Fruit fly (Drosophila melanogaster): ENCODE measurements around the gene CG5126.

CG5126 gene

dm6 chr2L:1183799-1184198 lies at the start of gene CG5126, which contains the start of gene Tgt (continued):
- TF ChIP-seq al (GFP tag; IDR thresholded peaks at IDR 0.05) (no peak), tx (GFP tag; optimal IDR thresholded peaks at IDR 0.05) (no peak), Deaf1 (tag; optimal IDR thresholded peaks at IDR 0.05) (no peak), CG33213 (GFP tag; optimal IDR thresholded peaks at IDR 0.05) (no peak), HLH4C (GFP tag; IDR thresholded peaks at IDR 0.05; ENCODE audit: partially characterized antibody) (peak; percentile 37; the same call in 1 of the 3 replicates), cas (GFP tag; IDR thresholded peaks at IDR 0.05) (no peak), dimm (GFP tag; IDR thresholded peaks at IDR 0.05) (no peak), unpg (GFP tag; optimal IDR thresholded peaks at IDR 0.05) (no peak), TFAM (GFP tag; optimal IDR thresholded peaks at IDR 0.05) (no peak), mam (GFP tag; optimal IDR thresholded peaks at IDR 0.05) (no peak), bowl (GFP tag; IDR thresholded peaks at IDR 0.05) (no peak), ac (GFP tag; optimal IDR thresholded peaks at IDR 0.05) (no peak), CG18011 (GFP tag; optimal IDR thresholded peaks at IDR 0.05) (no peak), peb (GFP tag; IDR thresholded peaks at IDR 0.05) (no peak), Nf-YB (GFP tag; optimal IDR thresholded peaks at IDR 0.05) (no peak), sens-2 (GFP tag; IDR thresholded peaks at IDR 0.05) (no peak), luna (GFP tag; optimal IDR thresholded peaks at IDR 0.05) (no peak), CG12391 (tag; optimal IDR thresholded peaks at IDR 0.05) (no peak), rib (GFP tag; IDR thresholded peaks at IDR 0.05) (no peak), disco-r (GFP tag; optimal IDR thresholded peaks at IDR 0.05) (no peak), CG15269 (tag; optimal IDR thresholded peaks at IDR 0.05) (no peak), zen2 (GFP tag; IDR thresholded peaks at IDR 0.05; ENCODE audit: partially characterized antibody) (0 out of 3 replicates have a peak, but pooled peaks have one; percentile 20), dan (GFP tag; IDR thresholded peaks at IDR 0.05) (no peak), chinmo (GFP tag; IDR thresholded peaks at IDR 0.05; ENCODE audit: partially characterized antibody) (peak; percentile 87; the same call in 2 of the 4 replicates), CG11504 (tag; optimal IDR thresholded peaks at IDR 0.05) (no peak), ham (GFP tag; IDR thresholded peaks at IDR 0.05) (no peak), Meics (GFP tag; optimal IDR thresholded peaks at IDR 0.05) (no peak), H15 (GFP tag; IDR thresholded peaks at IDR 0.05) (no peak), Gug (GFP tag; IDR thresholded peaks at IDR 0.05) (no peak), CG6791 (GFP tag; IDR thresholded peaks at IDR 0.05; ENCODE audit: partially characterized antibody) (peak; percentile 56; the same call in 1 of the 3 replicates), Poxn (GFP tag; IDR thresholded peaks at IDR 0.05) (no peak), CG17802 (tag; optimal IDR thresholded peaks at IDR 0.05) (no peak), dati (GFP tag; IDR thresholded peaks at IDR 0.05) (no peak), CG7928 (GFP tag; optimal IDR thresholded peaks at IDR 0.05) (no peak), CG13624 (GFP tag; optimal IDR thresholded peaks at IDR 0.05) (no peak), cato (GFP tag; optimal IDR thresholded peaks at IDR 0.05; ENCODE audit: borderline replicate concordance) (no peak), dm (GFP tag; optimal IDR thresholded peaks at IDR 0.05) (peak; percentile 51), Nf-YA (GFP tag; IDR thresholded peaks at IDR 0.05) (no peak), hb (GFP tag; IDR thresholded peaks at IDR 0.05; ENCODE audit: partially characterized antibody) (peak; percentile 69; the same call in 1 of the 3 replicates), knrl (GFP tag; IDR thresholded peaks at IDR 0.05; ENCODE audit: partially characterized antibody) (peak; percentile 43; the same call in 2 of the 3 replicates), pfk (GFP tag; optimal IDR thresholded peaks at IDR 0.05) (no peak), zfh2 (GFP tag; optimal IDR thresholded peaks at IDR 0.05) (no peak), Eip74EF (GFP tag; optimal IDR thresholded peaks at IDR 0.05) (no peak), CG8924 (tag; optimal IDR thresholded peaks at IDR 0.05) (no peak), vnd (GFP tag; IDR thresholded peaks at IDR 0.05; ENCODE audit: partially characterized antibody) (0 out of 3 replicates have a peak, but pooled peaks have one; percentile 35), tup (GFP tag; optimal IDR thresholded peaks at IDR 0.05) (no peak), Bgb (GFP tag; IDR thresholded peaks at IDR 0.05; ENCODE audit: partially characterized antibody) (peak; percentile 54; the same call in 1 of the 2 replicates), CG13424 (tag; optimal IDR thresholded peaks at IDR 0.05) (no peak), CG10959 (GFP tag; IDR thresholded peaks at IDR 0.05) (no peak), MBD-R2 (GFP tag; IDR thresholded peaks at IDR 0.05) (peak; percentile 89)

All from whole organism, embryonic.